Fruit fly (Drosophila melanogaster): Measurements from ENCODE around the gene Csl4.

Csl4 gene

dm6 chr2L:11106562-11106962 is 16.8 kb downstream of the Csl4 start, which contains the start of gene Reps (continued):
- TF ChIP-seq CG1233 (GFP tag; optimal IDR thresholded peaks at IDR 0.05) (peak; percentile 98), sens-2 (GFP tag; IDR thresholded peaks at IDR 0.05) (peak; percentile 98), Xrp1 (GFP tag; IDR thresholded peaks at IDR 0.05) (peak; percentile 99), Kr (GFP tag; optimal IDR thresholded peaks at IDR 0.05) (peak; percentile 63), scrt (GFP tag; optimal IDR thresholded peaks at IDR 0.05) (peak; percentile 95), CG8924 (tag; optimal IDR thresholded peaks at IDR 0.05) (peak; percentile 98), CG4404 (GFP tag; IDR thresholded peaks at IDR 0.05) (peak; percentile 100), CG15269 (tag; optimal IDR thresholded peaks at IDR 0.05) (peak; percentile 98), pfk (GFP tag; optimal IDR thresholded peaks at IDR 0.05) (peak; percentile 70), unpg (GFP tag; optimal IDR thresholded peaks at IDR 0.05) (peak; percentile 99), zfh1 (GFP tag; IDR thresholded peaks at IDR 0.05) (peak; percentile 99), CG6683 (GFP tag; optimal IDR thresholded peaks at IDR 0.05) (peak; percentile 95), CG1024 (GFP tag; IDR thresholded peaks at IDR 0.05) (peak; percentile 96), PHDP (tag; optimal IDR thresholded peaks at IDR 0.05) (peak; percentile 98), tap (tag; optimal IDR thresholded peaks at IDR 0.05) (peak; percentile 97), CG7357 (GFP tag; IDR thresholded peaks at IDR 0.05) (peak; percentile 96), az2 (GFP tag; optimal IDR thresholded peaks at IDR 0.05) (peak; percentile 99), CG18262 (tag; optimal IDR thresholded peaks at IDR 0.05) (peak; percentile 98), CG13296 (GFP tag; optimal IDR thresholded peaks at IDR 0.05) (peak; percentile 97), grau (tag; optimal IDR thresholded peaks at IDR 0.05) (peak; percentile 97), unc-4 (GFP tag; IDR thresholded peaks at IDR 0.05; ENCODE audit: partially characterized antibody) (peak; percentile 69), B-H2 (GFP tag; optimal IDR thresholded peaks at IDR 0.05) (peak; percentile 96), CG18619 (GFP tag; optimal IDR thresholded peaks at IDR 0.05) (peak; percentile 97), usp (GFP tag; optimal IDR thresholded peaks at IDR 0.05) (no peak), Fer2 (tag; optimal IDR thresholded peaks at IDR 0.05) (peak; percentile 98), eyg (GFP tag; optimal IDR thresholded peaks at IDR 0.05) (peak; percentile 92), Dad (GFP tag; optimal IDR thresholded peaks at IDR 0.05) (peak; percentile 98), CG1529 (GFP tag; optimal IDR thresholded peaks at IDR 0.05) (peak; percentile 96), lov (optimal IDR thresholded peaks at IDR 0.05) (no peak), lov (GFP tag; IDR thresholded peaks at IDR 0.05) (peak; percentile 98), CG8765 (GFP tag; IDR thresholded peaks at IDR 0.05) (peak; percentile 99), abd-A (tag; optimal IDR thresholded peaks at IDR 0.05) (no peak), chif (GFP tag; optimal IDR thresholded peaks at IDR 0.05) (peak; percentile 98 to 99), aop (GFP tag; IDR thresholded peaks at IDR 0.05) (peak; percentile 91), fu2 (GFP tag; optimal IDR thresholded peaks at IDR 0.05) (peak; percentile 97), CG13775 (GFP tag; optimal IDR thresholded peaks at IDR 0.05) (peak; percentile 100), cwo (GFP tag; optimal IDR thresholded peaks at IDR 0.05) (peak; percentile 95), jigr1 (GFP tag; IDR thresholded peaks at IDR 0.05) (peak; percentile 98), CG10321 (GFP tag; IDR thresholded peaks at IDR 0.05) (peak; percentile 83), BEAF-32 (GFP tag; optimal IDR thresholded peaks at IDR 0.05) (peak; percentile 75), crp (GFP tag; optimal IDR thresholded peaks at IDR 0.05) (peak; percentile 33 to 84), gcm (GFP tag; optimal IDR thresholded peaks at IDR 0.05) (peak; percentile 97), CG14441 (GFP tag; IDR thresholded peaks at IDR 0.05) (peak; percentile 99), Fer3 (tag; optimal IDR thresholded peaks at IDR 0.05) (peak; percentile 99), cas (GFP tag; IDR thresholded peaks at IDR 0.05) (peak; percentile 98), org-1 (GFP tag; optimal IDR thresholded peaks at IDR 0.05) (peak; percentile 95), CG11085 (GFP tag; IDR thresholded peaks at IDR 0.05) (peak; percentile 99), CG17829 (tag; optimal IDR thresholded peaks at IDR 0.05) (peak; percentile 99), Scr (GFP tag; IDR thresholded peaks at IDR 0.05; ENCODE audit: partially characterized antibody) (peak; percentile 71), CG14050 (GFP tag; IDR thresholded peaks at IDR 0.05) (peak; percentile 99), ci (GFP tag; IDR thresholded peaks at IDR 0.05) (peak; percentile 99)

All from whole organism, embryonic.